Worm (Caenorhabditis elegans) whole organism, young adult: ENCODE measurements around the gene W09G12.9.

Experiments used
- B0035.1 ChIP-seq: sonication (generic microtip); optimal IDR thresholded peaks from 2 replicates; lab custom pipeline; 2016; ENCODE audit warnings: missing genetic modification characterization, mild to moderate bottlenecking, missing compliant biosample characterization, missing genotype, missing genetic modification reagents
- B0261.1 ChIP-seq: sonication (generic microtip); optimal IDR thresholded peaks from 2 replicates; lab custom pipeline; 2016; ENCODE audit warnings: mild to moderate bottlenecking, missing genetic modification characterization, moderate library complexity, missing compliant biosample characterization
- C06A6.2 ChIP-seq: fragments of 200-800 bp; sonication (Bioruptor generic); conservative IDR thresholded peaks from 2 replicates; pipeline ENCODE4 v1.3.6; 2022; ENCODE audit warnings: missing genetic modification characterization, missing compliant biosample characterization
- C17E4.6 ChIP-seq: fragments of 200-800 bp; sonication (Bioruptor generic); IDR thresholded peaks from 2 replicates; pipeline ENCODE4 v1.3.6; 2022; ENCODE audit warnings: missing genetic modification reagents, missing genetic modification characterization, missing compliant biosample characterization
- F37B4.10 ChIP-seq: fragments of 200-800 bp; sonication (Bioruptor generic); IDR thresholded peaks from 2 replicates; pipeline ENCODE4 v1.3.6; 2022; ENCODE audit warnings: missing genetic modification characterization, missing compliant biosample characterization
- F49E8.2 ChIP-seq: sonication (generic microtip); optimal IDR thresholded peaks from 3 replicates; lab custom pipeline; 2017; ENCODE audit warnings: missing genetic modification characterization, mild to moderate bottlenecking, missing compliant biosample characterization, antibody characterized with exemption, moderate library complexity; ENCODE audit not compliant: insufficient read depth
- F57A8.1 ChIP-seq: fragments of 200-800 bp; sonication (Bioruptor generic); optimal IDR thresholded peaks from 2 replicates; lab custom pipeline; 2018; ENCODE audit warnings: mild to moderate bottlenecking, missing genetic modification characterization, moderate library complexity, missing compliant biosample characterization
- K11D2.4 ChIP-seq: fragments of 200-800 bp; sonication (Bioruptor generic); IDR thresholded peaks from 2 replicates; pipeline ENCODE4 v1.3.6; 2022; ENCODE audit warnings: missing genetic modification reagents, missing genetic modification characterization, missing compliant biosample characterization
- K12H6.12 ChIP-seq: fragments of 200-800 bp; sonication (Bioruptor generic); optimal IDR thresholded peaks from 2 replicates; lab custom pipeline; 2018; ENCODE audit warnings: mild to moderate bottlenecking, missing genetic modification characterization, missing compliant biosample characterization
- T07F8.4 ChIP-seq: sonication (generic microtip); optimal IDR thresholded peaks from 2 replicates; lab custom pipeline; 2016; ENCODE audit warnings: mild to moderate bottlenecking, missing genetic modification characterization, moderate library complexity, missing compliant biosample characterization
- Y53G8AR.9 ChIP-seq: fragments of 200-800 bp; sonication (Bioruptor generic); conservative IDR thresholded peaks from 2 replicates; pipeline ENCODE4 v1.3.6; 2022; ENCODE audit warnings: missing genetic modification reagents, missing genetic modification characterization, missing compliant biosample characterization
- Y79H2A.3 ChIP-seq: fragments of 200-800 bp; sonication (Bioruptor generic); conservative IDR thresholded peaks from 2 replicates; pipeline ENCODE4 v1.3.6; 2022; ENCODE audit warnings: missing genetic modification reagents, missing genetic modification characterization, missing compliant biosample characterization
- Y95B8A.8 ChIP-seq: fragments of 200-800 bp; sonication (Bioruptor generic); IDR thresholded peaks from 2 replicates; pipeline ENCODE4 v1.3.6; 2022; ENCODE audit warnings: missing genetic modification reagents, missing genetic modification characterization, missing compliant biosample characterization
- akir-1 ChIP-seq: fragments of 200-800 bp; sonication (Bioruptor generic); optimal IDR thresholded peaks from 2 replicates; lab custom pipeline; 2018; ENCODE audit warnings: mild to moderate bottlenecking, missing genetic modification characterization, moderate library complexity, missing compliant biosample characterization
- aptf-2 ChIP-seq: fragments of 200-800 bp; sonication (Bioruptor generic); conservative IDR thresholded peaks from 2 replicates; pipeline ENCODE4 v1.3.6; 2022; ENCODE audit warnings: missing genetic modification reagents, missing genetic modification characterization, missing compliant biosample characterization
- aptf-3 ChIP-seq: fragments of 200-800 bp; sonication (Bioruptor generic); IDR thresholded peaks from 2 replicates; pipeline ENCODE4 v1.3.6; 2022; ENCODE audit warnings: missing genetic modification characterization, missing compliant biosample characterization
- atf-7 ChIP-seq: sonication (generic microtip); optimal IDR thresholded peaks from 2 replicates; lab custom pipeline; 2017; ENCODE audit warnings: mild to moderate bottlenecking, missing genetic modification characterization, missing compliant biosample characterization
- athp-1 ChIP-seq: sonication (generic microtip); optimal IDR thresholded peaks from 2 replicates; lab custom pipeline; 2017; ENCODE audit warnings: mild to moderate bottlenecking, missing genetic modification characterization, missing compliant biosample characterization
- attf-3 ChIP-seq: fragments of 200-800 bp; sonication (Bioruptor generic); conservative IDR thresholded peaks from 2 replicates; pipeline ENCODE4 v1.3.6; 2022; ENCODE audit warnings: missing genetic modification reagents, missing genetic modification characterization, missing compliant biosample characterization
- attf-6 ChIP-seq: fragments of 200-800 bp; sonication (Bioruptor generic); IDR thresholded peaks from 2 replicates; pipeline ENCODE4 v1.3.6; 2022; ENCODE audit warnings: missing genetic modification reagents, missing genetic modification characterization, missing compliant biosample characterization
- ccch-3 ChIP-seq: fragments of 200-800 bp; sonication (Bioruptor generic); optimal IDR thresholded peaks from 2 replicates; lab custom pipeline; 2018; ENCODE audit warnings: mild to moderate bottlenecking, missing genetic modification characterization, missing compliant biosample characterization
- ceh-100 ChIP-seq: fragments of 200-800 bp; sonication (Bioruptor generic); IDR thresholded peaks from 2 replicates; pipeline ENCODE4 v1.3.6; 2022; ENCODE audit warnings: missing genetic modification reagents, missing genetic modification characterization, missing compliant biosample characterization
- ceh-79 ChIP-seq: sonication (generic microtip); optimal IDR thresholded peaks from 2 replicates; lab custom pipeline; 2017; ENCODE audit warnings: mild to moderate bottlenecking, missing genetic modification characterization, missing compliant biosample characterization
- ceh-91 ChIP-seq: fragments of 200-800 bp; sonication (Bioruptor generic); IDR thresholded peaks from 2 replicates; pipeline ENCODE4 v1.3.6; 2022; ENCODE audit warnings: missing genetic modification reagents, missing genetic modification characterization, missing compliant biosample characterization
- die-1 ChIP-seq: sonication (generic microtip); optimal IDR thresholded peaks from 2 replicates; lab custom pipeline; 2016; ENCODE audit warnings: missing genotype, mild to moderate bottlenecking, missing genetic modification characterization, missing compliant biosample characterization
- dox-1 ChIP-seq: fragments of 200-800 bp; sonication (Bioruptor generic); IDR thresholded peaks from 2 replicates; pipeline ENCODE4 v1.3.6; 2022; ENCODE audit warnings: missing genetic modification reagents, missing genetic modification characterization, missing compliant biosample characterization
- ets-4 ChIP-seq: fragments of 200-800 bp; sonication (Bioruptor generic); optimal IDR thresholded peaks from 2 replicates; lab custom pipeline; 2018; ENCODE audit warnings: mild to moderate bottlenecking, missing genetic modification characterization, missing compliant biosample characterization
- hlh-26 ChIP-seq: fragments of 200-800 bp; sonication (Bioruptor generic); conservative IDR thresholded peaks from 2 replicates; pipeline ENCODE4 v1.3.6; 2022; ENCODE audit warnings: missing genetic modification reagents, missing genetic modification characterization, missing compliant biosample characterization
- hrde-1 ChIP-seq: sonication (generic microtip); optimal IDR thresholded peaks from 2 replicates; lab custom pipeline; 2016; ENCODE audit warnings: missing genetic modification characterization, mild to moderate bottlenecking, missing compliant biosample characterization, moderate library complexity, missing genotype, missing genetic modification reagents, borderline replicate concordance
- lin-26 ChIP-seq: fragments of 200-800 bp; sonication (Bioruptor generic); IDR thresholded peaks from 2 replicates; pipeline ENCODE4 v1.3.6; 2022; ENCODE audit warnings: missing genetic modification reagents, missing genetic modification characterization, missing compliant biosample characterization
- lin-35 ChIP-seq, 3 experiments: fragments of 150-350 bp in 2 of 3; sonication (generic microtip) in 1 of 3; optimal IDR thresholded peaks; 2 replicates each; lab custom pipeline; 2014 to 2018; ENCODE audit warnings: missing biosample characterization in 3 of 3, missing genetic modification characterization in 3 of 3, missing genetic modification reagents in 3 of 3
- lsl-1 ChIP-seq: fragments of 200-800 bp; sonication (Bioruptor generic); optimal IDR thresholded peaks from 2 replicates; lab custom pipeline; 2018; ENCODE audit warnings: mild to moderate bottlenecking, missing genetic modification characterization, moderate library complexity, missing compliant biosample characterization
- madf-6 ChIP-seq: fragments of 200-800 bp; sonication (Bioruptor generic); IDR thresholded peaks from 2 replicates; pipeline ENCODE4 v1.3.6; 2022; ENCODE audit warnings: missing genetic modification reagents, missing genetic modification characterization, missing compliant biosample characterization
- madf-8 ChIP-seq: fragments of 200-800 bp; sonication (Bioruptor generic); conservative IDR thresholded peaks from 2 replicates; pipeline ENCODE4 v1.3.6; 2022; ENCODE audit warnings: missing genetic modification reagents, missing genetic modification characterization, missing compliant biosample characterization
- nfya-1 ChIP-seq: sonication (generic microtip); optimal IDR thresholded peaks from 2 replicates; lab custom pipeline; 2017; ENCODE audit warnings: antibody characterized with exemption, missing compliant biosample characterization, missing genetic modification characterization, borderline replicate concordance; ENCODE audit not compliant: insufficient read depth
- nhr-27 ChIP-seq: fragments of 200-800 bp; sonication (Bioruptor generic); optimal IDR thresholded peaks from 2 replicates; lab custom pipeline; 2018; ENCODE audit warnings: mild to moderate bottlenecking, missing genetic modification characterization, moderate library complexity, missing compliant biosample characterization
- pbrm-1 ChIP-seq: fragments of 200-800 bp; sonication (Bioruptor generic); IDR thresholded peaks from 2 replicates; pipeline ENCODE4 v1.3.6; 2022; ENCODE audit warnings: missing genetic modification reagents, missing genetic modification characterization, missing compliant biosample characterization
- pha-4 ChIP-seq: fragments of 150-350 bp; sonication (generic microtip); optimal IDR thresholded peaks from 2 replicates; lab custom pipeline; 2014; ENCODE audit warnings: missing biosample characterization, missing genetic modification reagents, missing genetic modification characterization
- sea-2 ChIP-seq: fragments of 200-800 bp; sonication (Bioruptor generic); IDR thresholded peaks from 2 replicates; pipeline ENCODE4 v1.3.6; 2022; ENCODE audit warnings: missing genetic modification characterization, missing compliant biosample characterization
- snpc-4 ChIP-seq, 5 experiments: fragments of 150-350 bp in 1 of 5; sonication (generic microtip) in 4 of 5; optimal IDR thresholded peaks; 2 replicates each; lab custom pipeline; 2014 to 2018; ENCODE audit warnings: missing genetic modification characterization in 5 of 5, missing biosample characterization in 3 of 5, antibody characterized with exemption in 2 of 5, mild to moderate bottlenecking in 2 of 5, missing compliant biosample characterization in 2 of 5, missing genotype in 2 of 5, moderate library complexity in 2 of 5, missing genetic modification reagents in 1 of 5
- somi-1 ChIP-seq: fragments of 200-800 bp; sonication (Bioruptor generic); optimal IDR thresholded peaks from 2 replicates; lab custom pipeline; 2018; ENCODE audit warnings: mild to moderate bottlenecking, missing genetic modification characterization, missing compliant biosample characterization
- sptf-2 ChIP-seq: fragments of 200-800 bp; sonication (Bioruptor generic); optimal IDR thresholded peaks from 2 replicates; lab custom pipeline; 2018; ENCODE audit warnings: mild to moderate bottlenecking, missing genetic modification characterization, missing compliant biosample characterization
- tbp1 ChIP-seq: fragments of 200-800 bp; sonication (Bioruptor generic); optimal IDR thresholded peaks from 2 replicates; lab custom pipeline; 2018; ENCODE audit warnings: mild to moderate bottlenecking, missing genetic modification characterization, missing compliant biosample characterization
- tbx-9 ChIP-seq: sonication (generic microtip); optimal IDR thresholded peaks from 2 replicates; lab custom pipeline; 2016; ENCODE audit warnings: borderline replicate concordance, missing genetic modification characterization, inconsistent platforms, missing compliant biosample characterization
- xnd-1 ChIP-seq: sonication (generic microtip); optimal IDR thresholded peaks from 2 replicates; lab custom pipeline; 2016; ENCODE audit warnings: missing genotype, missing genetic modification reagents, missing genetic modification characterization, missing compliant biosample characterization
- ztf-18 ChIP-seq: sonication (generic microtip); optimal IDR thresholded peaks from 2 replicates; lab custom pipeline; 2016; ENCODE audit warnings: missing genotype, mild to moderate bottlenecking, missing genetic modification characterization, missing compliant biosample characterization
- ztf-22 ChIP-seq: fragments of 200-800 bp; sonication (Bioruptor generic); optimal IDR thresholded peaks from 2 replicates; lab custom pipeline; 2018; ENCODE audit warnings: mild to moderate bottlenecking, missing genetic modification characterization, moderate library complexity, missing compliant biosample characterization
- ztf-25 ChIP-seq: fragments of 200-800 bp; sonication (Bioruptor generic); IDR thresholded peaks from 2 replicates; pipeline ENCODE4 v1.3.6; 2022; ENCODE audit warnings: missing genetic modification reagents, missing genetic modification characterization, missing compliant biosample characterization

Gene W09G12.9

ce11 chrIV:1260474-1260873, 44.1 kb downstream of the W09G12.9 start (continued):
- TF ChIP-seq ztf-25 (GFP tag; lab: Robert Waterston, UW) (no peak), F49E8.2 (tag; lab: Kevin White, UChicago) (no peak), Y53G8AR.9 (no peak), nhr-27 (tag; lab: Kevin White, UChicago) (no peak), attf-3 (GFP tag; lab: Robert Waterston, UW) (no peak), pbrm-1 (peak; percentile 71; the same call in 1 of the 2 replicates), tbp1 (GFP tag; lab: Kevin White, UChicago) (peak; percentile 45), pha-4 (no peak), somi-1 (GFP tag; lab: Kevin White, UChicago) (no peak), K11D2.4 (GFP tag; lab: Robert Waterston, UW) (no peak), C06A6.2 (GFP tag; lab: Robert Waterston, UW) (no peak), ceh-91 (GFP tag; lab: Robert Waterston, UW) (no peak), B0035.1 (tag; lab: Kevin White, UChicago) (no peak), athp-1 (tag; lab: Kevin White, UChicago) (no peak), dox-1 (GFP tag; lab: Robert Waterston, UW) (peak; percentile 41; the same call in 1 of the 2 replicates), C17E4.6 (GFP tag; lab: Robert Waterston, UW) (no peak), ets-4 (GFP tag; lab: Kevin White, UChicago) (no peak), ztf-22 (GFP tag; lab: Kevin White, UChicago) (no peak), madf-8 (GFP tag; lab: Robert Waterston, UW) (no peak), atf-7 (no peak), aptf-3 (no peak), nfya-1 (tag; lab: Kevin White, UChicago) (no peak), K12H6.12 (no peak), ztf-18 (tag; lab: Kevin White, UChicago) (no peak), aptf-2 (GFP tag; lab: Robert Waterston, UW) (no peak), Y79H2A.3 (GFP tag; lab: Robert Waterston, UW) (no peak), lsl-1 (GFP tag; lab: Kevin White, UChicago) (peak; percentile 51), die-1 (tag; lab: Kevin White, UChicago) (no peak), sea-2 (GFP tag; lab: Robert Waterston, UW) (no peak), F37B4.10 (GFP tag; lab: Robert Waterston, UW) (no peak), B0261.1 (tag; lab: Kevin White, UChicago) (no peak), madf-6 (peak; percentile 78), ceh-100 (no peak), lin-26 (GFP tag; lab: Robert Waterston, UW) (no peak), ccch-3 (no peak)

ce11 chrIV:1261024-1261423, 44.6 kb downstream of the W09G12.9 start, which contains the start of gene clec-169:
clec-169 (plus strand) TSS chrIV:1261324.
- no peak for TF ChIP-seq lin-35 (GFP tag; optimal IDR thresholded peaks at IDR 0.05; lab: Kevin White, UChicago)
- no peak for TF ChIP-seq hlh-26 (GFP tag; lab: Robert Waterston, UW)
- no peak for TF ChIP-seq C06A6.2 (GFP tag; lab: Robert Waterston, UW)
- TF ChIP-seq hrde-1 (tag; lab: Kevin White, UChicago) = no peak
- TF ChIP-seq sptf-2 (GFP tag; lab: Kevin White, UChicago) = no peak
- no peak for TF ChIP-seq akir-1 (GFP tag; lab: Kevin White, UChicago)
- no peak for TF ChIP-seq tbx-9
- no peak for TF ChIP-seq F57A8.1 (GFP tag; lab: Kevin White, UChicago)
- TF ChIP-seq xnd-1 = no peak
- TF ChIP-seq T07F8.4 = no peak
- TF ChIP-seq Y95B8A.8 (GFP tag; lab: Robert Waterston, UW) = no peak
- TF ChIP-seq atf-7 = no peak
- no peak for TF ChIP-seq snpc-4 (GFP tag; optimal IDR thresholded peaks at IDR 0.05; lab: Kevin White, UChicago)
- no peak for TF ChIP-seq snpc-4 (tag; optimal IDR thresholded peaks at IDR 0.05; lab: Kevin White, UChicago)
- TF ChIP-seq F37B4.10 (GFP tag; lab: Robert Waterston, UW) = no peak
- no peak for TF ChIP-seq ceh-79 (tag; lab: Kevin White, UChicago)
- no peak for TF ChIP-seq attf-6
